Fruit fly (Drosophila melanogaster) whole organism, embryonic: ENCODE measurements around the gene CG31219.
A peak's percentile ranks its signal among the peaks of the same experiment; 100 is the strongest.

Experiments
- Antp ChIP-seq: fragments of 200-800 bp; sonication (Bioruptor generic); optimal IDR thresholded peaks from 3 replicates; lab custom pipeline; 2016; ENCODE audit warnings: missing biosample characterization, missing genetic modification characterization
- Bteb2 ChIP-seq: fragments of 200-800 bp; sonication (Bioruptor generic); optimal IDR thresholded peaks from 2 replicates; lab custom pipeline; 2016; ENCODE audit warnings: missing biosample characterization, missing genetic modification characterization
- C15 ChIP-seq: fragments of 200-800 bp; sonication (Bioruptor generic); IDR thresholded peaks from 3 replicates; pipeline ENCODE4 v1.3.6; 2022; ENCODE audit warnings: missing biosample characterization, missing genetic modification characterization
- CG10565 ChIP-seq: fragments of 200-800 bp; sonication (Bioruptor generic); optimal IDR thresholded peaks from 3 replicates; lab custom pipeline; 2016; ENCODE audit warnings: missing biosample characterization, mild to moderate bottlenecking, missing genetic modification characterization
- CG11723 ChIP-seq: fragments of 200-800 bp; sonication (Bioruptor generic); optimal IDR thresholded peaks from 2 replicates; lab custom pipeline; 2017; ENCODE audit warnings: missing biosample characterization, mild to moderate bottlenecking, missing genetic modification characterization
- CG12155 ChIP-seq: fragments of 200-800 bp; sonication (Bioruptor generic); optimal IDR thresholded peaks from 3 replicates; lab custom pipeline; 2016; ENCODE audit warnings: missing biosample characterization, missing genetic modification characterization
- CG12659 ChIP-seq: fragments of 200-800 bp; sonication (Bioruptor generic); optimal IDR thresholded peaks from 3 replicates; lab custom pipeline; 2017; ENCODE audit warnings: mild to moderate bottlenecking, missing biosample characterization, missing genetic modification reagents, missing genetic modification characterization
- CG15073 ChIP-seq: fragments of 200-800 bp; sonication (Bioruptor generic); optimal IDR thresholded peaks from 2 replicates; lab custom pipeline; 2016; ENCODE audit warnings: missing biosample characterization, missing genetic modification characterization
- CG17186 ChIP-seq: fragments of 200-800 bp; sonication (Bioruptor generic); optimal IDR thresholded peaks from 3 replicates; lab custom pipeline; 2017; ENCODE audit warnings: missing biosample characterization, missing genetic modification reagents, missing genetic modification characterization
- CG2875 ChIP-seq: fragments of 200-800 bp; sonication (Bioruptor generic); optimal IDR thresholded peaks from 2 replicates; lab custom pipeline; 2017; ENCODE audit warnings: missing biosample characterization, mild to moderate bottlenecking, missing genetic modification characterization, missing genetic modification reagents
- CG31224 ChIP-seq: fragments of 200-800 bp; sonication (Bioruptor generic); IDR thresholded peaks from 2 replicates; pipeline ENCODE4 v1.3.6; 2022; ENCODE audit warnings: missing biosample characterization, missing genetic modification characterization
- CG4404 ChIP-seq: fragments of 200-800 bp; sonication (Bioruptor generic); IDR thresholded peaks from 2 replicates; pipeline ENCODE4 v1.3.6; 2022; ENCODE audit warnings: missing biosample characterization, missing genetic modification characterization
- CG6854 ChIP-seq: fragments of 200-800 bp; sonication (Bioruptor generic); optimal IDR thresholded peaks from 3 replicates; lab custom pipeline; 2017; ENCODE audit warnings: missing biosample characterization, mild to moderate bottlenecking, missing genetic modification characterization
- CG7556 ChIP-seq: fragments of 200-800 bp; sonication (Bioruptor generic); optimal IDR thresholded peaks from 2 replicates; lab custom pipeline; 2017; ENCODE audit warnings: missing biosample characterization, mild to moderate bottlenecking, missing genetic modification characterization
- D19A ChIP-seq: fragments of 200-800 bp; optimal IDR thresholded peaks from 3 replicates; lab custom pipeline; 2019; ENCODE audit warnings: missing biosample characterization, mild to moderate bottlenecking, missing genetic modification characterization, moderate library complexity
- Dek ChIP-seq: fragments of 200-800 bp; sonication (Bioruptor generic); optimal IDR thresholded peaks from 3 replicates; lab custom pipeline; 2019; ENCODE audit warnings: missing biosample characterization, mild to moderate bottlenecking, missing genetic modification characterization, moderate library complexity
- Dll ChIP-seq: fragments of 200-800 bp; sonication (Bioruptor generic); IDR thresholded peaks from 4 replicates; pipeline ENCODE4 v1.3.6; 2022; ENCODE audit warnings: missing biosample characterization, missing genetic modification characterization; ENCODE audit not compliant: partially characterized antibody
- Ets97D ChIP-seq: fragments of 200-800 bp; sonication (Bioruptor generic); optimal IDR thresholded peaks from 3 replicates; lab custom pipeline; 2016; ENCODE audit warnings: missing biosample characterization, missing genetic modification characterization
- H15 ChIP-seq: fragments of 200-800 bp; sonication (Bioruptor generic); IDR thresholded peaks from 3 replicates; pipeline ENCODE4 v1.3.6; 2022; ENCODE audit warnings: missing biosample characterization, missing genetic modification characterization
- HLH54F ChIP-seq: fragments of 200-800 bp; sonication (Bioruptor generic); optimal IDR thresholded peaks from 3 replicates; lab custom pipeline; 2016; ENCODE audit warnings: missing biosample characterization, missing genetic modification characterization
- Hmr ChIP-seq: fragments of 200-800 bp; sonication (Bioruptor generic); optimal IDR thresholded peaks from 3 replicates; lab custom pipeline; 2017; ENCODE audit warnings: mild to moderate bottlenecking, missing biosample characterization, missing genetic modification reagents, missing genetic modification characterization
- MTF-1 ChIP-seq: fragments of 200-800 bp; sonication (Bioruptor generic); optimal IDR thresholded peaks from 2 replicates; lab custom pipeline; 2018; ENCODE audit warnings: missing biosample characterization, mild to moderate bottlenecking, missing genetic modification characterization, borderline replicate concordance
- Mad ChIP-seq: fragments of 200-800 bp; sonication (Bioruptor generic); optimal IDR thresholded peaks from 2 replicates; lab custom pipeline; 2016; ENCODE audit warnings: missing biosample characterization, missing genetic modification characterization
- Max ChIP-seq: fragments of 200-800 bp; sonication (Bioruptor generic); optimal IDR thresholded peaks from 2 replicates; lab custom pipeline; 2016; ENCODE audit warnings: missing biosample characterization, mild to moderate bottlenecking, missing genetic modification characterization
- Med ChIP-seq: fragments of 200-800 bp; sonication (Bioruptor generic); peaks from one replicate; lab custom pipeline; 2016; ENCODE audit warnings: missing biosample characterization, missing genetic modification characterization, mild to moderate bottlenecking, inconsistent platforms, moderate library complexity
- Taf1 ChIP-seq: fragments of 200-800 bp; sonication (Bioruptor generic); IDR thresholded peaks from 2 replicates; pipeline ENCODE4 v1.3.6; 2022; ENCODE audit warnings: missing biosample characterization, missing genetic modification characterization
- YL-1 ChIP-seq: fragments of 200-800 bp; sonication (Bioruptor generic); optimal IDR thresholded peaks from 3 replicates; lab custom pipeline; 2017; ENCODE audit warnings: missing biosample characterization, mild to moderate bottlenecking, missing genetic modification characterization
- ato ChIP-seq: fragments of 200-800 bp; sonication (Bioruptor generic); IDR thresholded peaks from 2 replicates; pipeline ENCODE4 v1.3.6; 2022; ENCODE audit warnings: missing biosample characterization, missing genetic modification characterization; ENCODE audit not compliant: partially characterized antibody
- cas ChIP-seq: fragments of 200-800 bp; sonication (Bioruptor generic); IDR thresholded peaks from 2 replicates; pipeline ENCODE4 v1.3.6; 2022; ENCODE audit warnings: missing biosample characterization, missing genetic modification characterization
- chn ChIP-seq: fragments of 200-800 bp; sonication (Bioruptor generic); optimal IDR thresholded peaks from 2 replicates; lab custom pipeline; 2016; ENCODE audit warnings: missing biosample characterization, missing genetic modification characterization
- cwo ChIP-seq: fragments of 200-800 bp; sonication (Bioruptor generic); optimal IDR thresholded peaks from 3 replicates; lab custom pipeline; 2017; ENCODE audit warnings: missing biosample characterization, missing genetic modification characterization, mild to moderate bottlenecking, moderate library complexity, missing genetic modification reagents
- dan ChIP-seq: fragments of 200-800 bp; sonication (Bioruptor generic); IDR thresholded peaks from 2 replicates; pipeline ENCODE4 v1.3.6; 2022; ENCODE audit warnings: missing biosample characterization, missing genetic modification characterization
- dati ChIP-seq: fragments of 200-800 bp; sonication (Bioruptor generic); IDR thresholded peaks from 2 replicates; pipeline ENCODE4 v1.3.6; 2022; ENCODE audit warnings: missing biosample characterization, missing genetic modification characterization
- dmrt99B ChIP-seq: fragments of 200-800 bp; sonication (Bioruptor generic); optimal IDR thresholded peaks from 2 replicates; lab custom pipeline; 2018; ENCODE audit warnings: missing biosample characterization, mild to moderate bottlenecking, missing genetic modification characterization, moderate library complexity
- grn ChIP-seq: fragments of 200-800 bp; sonication (Bioruptor generic); optimal IDR thresholded peaks from 3 replicates; lab custom pipeline; 2017; ENCODE audit warnings: missing biosample characterization, missing genetic modification characterization
- hbn ChIP-seq: fragments of 200-800 bp; sonication (Bioruptor generic); IDR thresholded peaks from 2 replicates; pipeline ENCODE4 v1.3.6; 2022; ENCODE audit warnings: missing biosample characterization, missing genetic modification characterization; ENCODE audit not compliant: partially characterized antibody
- hth ChIP-seq: fragments of >200 bp; optimal IDR thresholded peaks from 2 replicates; lab custom pipeline; 2017; ENCODE audit warnings: inconsistent platforms
- ind ChIP-seq: fragments of 200-800 bp; sonication (Bioruptor generic); optimal IDR thresholded peaks from 3 replicates; lab custom pipeline; 2016; ENCODE audit warnings: missing biosample characterization, missing genetic modification characterization
- inv ChIP-seq: fragments of 200-800 bp; sonication (Bioruptor generic); IDR thresholded peaks from 2 replicates; pipeline ENCODE4 v1.3.6; 2022; ENCODE audit warnings: missing biosample characterization, missing genetic modification characterization; ENCODE audit not compliant: partially characterized antibody
- klu ChIP-seq: fragments of 200-800 bp; sonication (Bioruptor generic); IDR thresholded peaks from 2 replicates; pipeline ENCODE4 v1.3.6; 2022; ENCODE audit warnings: missing biosample characterization, missing genetic modification characterization
- nerfin-1 ChIP-seq: fragments of 200-800 bp; sonication (Bioruptor generic); optimal IDR thresholded peaks from 3 replicates; lab custom pipeline; 2019; ENCODE audit warnings: missing biosample characterization, mild to moderate bottlenecking, missing genetic modification characterization, moderate library complexity
- nerfin-2 ChIP-seq: fragments of 200-800 bp; sonication (Bioruptor generic); IDR thresholded peaks from 2 replicates; pipeline ENCODE4 v1.3.6; 2022; ENCODE audit warnings: missing biosample characterization, missing genetic modification characterization; ENCODE audit not compliant: partially characterized antibody
- oc ChIP-seq: fragments of 200-800 bp; sonication (Bioruptor generic); optimal IDR thresholded peaks from 2 replicates; lab custom pipeline; 2018; ENCODE audit warnings: missing biosample characterization, mild to moderate bottlenecking, missing genetic modification characterization, moderate library complexity
- odd ChIP-seq: fragments of 200-800 bp; sonication (Bioruptor generic); optimal IDR thresholded peaks from 2 replicates; lab custom pipeline; 2017; ENCODE audit warnings: missing biosample characterization, mild to moderate bottlenecking, missing genetic modification characterization
- pzg ChIP-seq: fragments of 200-800 bp; sonication (Bioruptor generic); optimal IDR thresholded peaks from 3 replicates; lab custom pipeline; 2018; ENCODE audit warnings: missing biosample characterization, mild to moderate bottlenecking, missing genetic modification characterization, moderate library complexity
- sim ChIP-seq: fragments of 200-800 bp; sonication (Bioruptor generic); IDR thresholded peaks from 2 replicates; pipeline ENCODE4 v1.3.6; 2022; ENCODE audit warnings: missing biosample characterization, missing genetic modification characterization
- sr ChIP-seq: fragments of 200-800 bp; sonication (Bioruptor generic); IDR thresholded peaks from 3 replicates; pipeline ENCODE4 v1.3.6; 2022; ENCODE audit warnings: missing biosample characterization, missing genetic modification characterization
- sug ChIP-seq: fragments of 200-800 bp; optimal IDR thresholded peaks from 2 replicates; lab custom pipeline; 2019; ENCODE audit warnings: missing biosample characterization, mild to moderate bottlenecking, missing genetic modification characterization, moderate library complexity
- zfh1 ChIP-seq: fragments of 200-800 bp; sonication (Bioruptor generic); IDR thresholded peaks from 3 replicates; pipeline ENCODE4 v1.3.6; 2022; ENCODE audit warnings: missing biosample characterization, missing genetic modification characterization

Gene CG31219

DNA sequence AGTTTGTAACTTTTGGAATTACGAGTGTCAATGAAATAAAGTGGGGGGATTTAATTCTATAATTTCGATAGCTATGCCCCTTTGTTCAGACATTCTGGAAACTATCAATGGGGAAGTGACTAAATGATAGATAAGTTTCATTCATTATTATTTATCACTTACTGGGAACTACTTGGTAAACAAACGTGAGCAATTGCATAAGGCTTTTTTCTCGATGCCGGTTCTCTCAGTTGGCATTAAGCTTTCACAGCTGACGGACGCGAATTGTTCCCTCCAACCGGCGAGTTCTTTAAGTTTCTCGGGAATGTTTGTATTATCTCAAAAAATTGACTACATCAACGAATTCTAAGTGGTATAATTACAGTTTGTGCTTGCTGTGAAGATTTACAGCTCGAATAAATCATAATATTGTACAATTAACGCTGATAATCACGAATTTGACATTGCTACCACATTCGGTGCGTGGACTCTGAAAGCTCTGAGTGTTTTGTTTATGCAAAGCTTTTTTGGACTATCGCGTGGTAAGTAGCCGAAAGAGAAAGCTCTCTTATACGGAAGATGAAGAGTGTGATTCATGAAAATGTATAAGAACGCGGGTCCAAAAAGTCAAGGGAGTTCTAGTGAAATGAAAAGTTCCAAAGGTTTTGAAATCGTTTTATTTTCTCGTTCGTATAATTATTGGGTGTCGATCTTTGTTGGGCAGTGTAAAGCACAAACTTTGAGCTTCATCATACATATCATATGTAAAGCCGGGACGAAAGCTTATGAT is 20.6 kb downstream of the CG31219 start, which contains the start of gene Naam (continued):
- TF ChIP-seq ato (GFP tag; lab: Robert Waterston, UW) (no peak), CG7556 (GFP tag; lab: Kevin White, UChicago) (peak; percentile 85), sr (GFP tag; lab: Robert Waterston, UW) (peak; percentile 28; the same call in 1 of the 3 replicates), CG15073 (GFP tag; lab: Kevin White, UChicago) (no peak), Hmr (GFP tag; lab: Kevin White, UChicago) (peak; percentile 91), CG4404 (GFP tag; lab: Robert Waterston, UW) (no peak), Antp (GFP tag; lab: Kevin White, UChicago) (peak; percentile 82), CG6854 (GFP tag; lab: Kevin White, UChicago) (peak; percentile 82), C15 (GFP tag; lab: Robert Waterston, UW) (no peak), zfh1 (peak; percentile 72; the same call in 1 of the 3 replicates), CG2875 (GFP tag; lab: Kevin White, UChicago) (peak; percentile 55), hth (lab: Kevin White, UChicago) (no peak), klu (GFP tag; lab: Robert Waterston, UW) (no peak; the same call in 1 of the 2 replicates), nerfin-1 (tag; lab: Kevin White, UChicago) (peak; percentile 50), H15 (GFP tag; lab: Robert Waterston, UW) (no peak; the same call in 2 of the 3 replicates), inv (no peak), oc (tag; lab: Kevin White, UChicago) (peak; percentile 65), CG17186 (GFP tag; lab: Kevin White, UChicago) (no peak), CG31224 (GFP tag; lab: Robert Waterston, UW) (peak; percentile 58), pzg (peak; percentile 21), cwo (GFP tag; lab: Kevin White, UChicago) (peak; percentile 78), D19A (peak; percentile 50), sug (peak; percentile 71), sim (GFP tag; lab: Robert Waterston, UW) (0 out of 2 replicates have a peak, but pooled peaks have one; percentile 26), YL-1 (GFP tag; lab: Kevin White, UChicago) (no peak), Taf1 (GFP tag; lab: Robert Waterston, UW) (peak; percentile 56), chn (GFP tag; lab: Kevin White, UChicago) (peak; percentile 60), dan (GFP tag; lab: Robert Waterston, UW) (no peak), ind (GFP tag; lab: Kevin White, UChicago) (peak; percentile 84), hbn (no peak), CG11723 (GFP tag; lab: Kevin White, UChicago) (peak; percentile 50), Dek (tag; lab: Kevin White, UChicago) (peak; percentile 70), Dll (no peak), Mad (peak; percentile 51), Med (GFP tag; lab: Kevin White, UChicago) (peak; percentile 98), nerfin-2 (GFP tag; lab: Robert Waterston, UW) (no peak), Ets97D (GFP tag; lab: Kevin White, UChicago) (peak; percentile 47), Bteb2 (GFP tag; lab: Kevin White, UChicago) (peak; percentile 72), HLH54F (GFP tag; lab: Kevin White, UChicago) (peak; percentile 80), CG12155 (GFP tag; lab: Kevin White, UChicago) (peak; percentile 71), CG12659 (GFP tag; lab: Kevin White, UChicago) (peak; percentile 76), dati (peak; percentile 7; the same call in 1 of the 2 replicates), odd (peak; percentile 57), Max (GFP tag; lab: Kevin White, UChicago) (peak; percentile 47), cas (GFP tag; lab: Robert Waterston, UW) (0 out of 2 replicates have a peak, but pooled peaks have one; percentile 33), dmrt99B (peak; percentile 73), grn (peak; percentile 43), CG10565 (GFP tag; lab: Kevin White, UChicago) (no peak), MTF-1 (GFP tag; lab: Kevin White, UChicago) (peak; percentile 40)
